Worm (Caenorhabditis elegans): ENCODE data around the gene cyp-34A9.

The cyp-34A9 gene

ce11 chrV:3992334-3992733 is 22.0 kb upstream of the cyp-34A9 start (continued):
- TF ChIP-seq zip-4 (GFP tag; optimal IDR thresholded peaks at IDR 0.05): no peak
- no peak for TF ChIP-seq ceh-90 (tag; optimal IDR thresholded peaks at IDR 0.05)
- no peak for TF ChIP-seq isw-1 (GFP tag; IDR thresholded peaks at IDR 0.05)
- no peak for TF ChIP-seq nhr-28 (tag; optimal IDR thresholded peaks at IDR 0.05)

- TF ChIP-seq efl-1 (optimal IDR thresholded peaks at IDR 0.05) (no peak), efl-1 (GFP tag; optimal IDR thresholded peaks at IDR 0.05 in 1 of 2) (peak in 1 of 2 experiments; percentile 49), nhr-237 (tag; optimal IDR thresholded peaks at IDR 0.05) (no peak), nhr-85 (tag) (peak; percentile 83), aha-1 (tag; optimal IDR thresholded peaks at IDR 0.05) (no peak), lin-14 (GFP tag; optimal IDR thresholded peaks at IDR 0.05) (peak; percentile 18), blmp-1 (tag; optimal IDR thresholded peaks at IDR 0.05) (peak; percentile 36), nhr-20 (tag; optimal IDR thresholded peaks at IDR 0.05) (peak; percentile 27), nhr-71 (tag; optimal IDR thresholded peaks at IDR 0.05) (peak; percentile 4), nhr-90 (tag; optimal IDR thresholded peaks at IDR 0.05; ENCODE audit: poor library complexity) (peak; percentile 9), elt-3 (tag; optimal IDR thresholded peaks at IDR 0.05) (peak in 2 of 6 experiments; percentile 16 to 42)
Measured at ce11 chrV:3989070-3989469, 18.7 kb upstream of the cyp-34A9 start, which contains the start of gene nlp-27. nlp-27 (plus strand) TSS chrV:3989378.

DNA sequence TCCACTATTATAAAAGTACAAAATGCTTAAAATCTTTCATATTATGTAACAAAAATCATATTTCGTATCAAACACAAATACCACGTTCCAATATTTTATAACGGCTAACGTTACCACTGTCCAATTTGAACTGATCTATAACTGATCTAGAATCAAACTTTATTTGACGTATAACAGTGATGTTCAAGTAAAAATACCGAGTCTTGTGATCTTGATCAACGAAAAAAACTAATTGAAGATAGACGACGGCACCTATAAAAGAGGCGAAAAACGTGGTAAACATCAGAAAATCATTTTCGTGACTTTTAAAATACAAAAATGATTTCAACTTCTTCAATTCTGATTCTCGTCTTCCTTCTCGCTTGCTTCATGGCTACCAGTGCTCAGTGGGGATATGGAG is 17.3 kb upstream of the cyp-34A9 start, which contains the start of gene nlp-28:
TSS of gene nlp-28 (plus strand) at position 285 of the 400 bp plus-strand sequence.
- no peak for TF ChIP-seq Y116A8C.19 (tag; optimal IDR thresholded peaks at IDR 0.05; ENCODE audit: borderline replicate concordance)
- TF ChIP-seq nhr-71 (tag; optimal IDR thresholded peaks at IDR 0.05): peak; percentile 31
- TF ChIP-seq ztf-11 (tag; optimal IDR thresholded peaks at IDR 0.05): no peak
- no peak for TF ChIP-seq pax-3 (tag; optimal IDR thresholded peaks at IDR 0.05)
- no peak for TF ChIP-seq efl-3 (GFP tag; optimal IDR thresholded peaks at IDR 0.05)
- TF ChIP-seq sptf-1 (tag; optimal IDR thresholded peaks at IDR 0.05): no peak
- no peak for TF ChIP-seq ceh-63 (GFP tag; optimal IDR thresholded peaks at IDR 0.05)
- no peak for TF ChIP-seq pqm-1 (tag; optimal IDR thresholded peaks at IDR 0.05)
- TF ChIP-seq elt-3 (tag; optimal IDR thresholded peaks at IDR 0.05): peak in 1 of 6 experiments; percentile 53
- peak; percentile 17 for TF ChIP-seq tbx-2 (tag; optimal IDR thresholded peaks at IDR 0.05)
- TF ChIP-seq ceh-88 (GFP tag; IDR thresholded peaks at IDR 0.05): no peak
- TF ChIP-seq ztf-4 (tag; optimal IDR thresholded peaks at IDR 0.05): no peak
- no peak for TF ChIP-seq tlp-1 (tag; optimal IDR thresholded peaks at IDR 0.05)
- TF ChIP-seq ceh-8 (GFP tag; optimal IDR thresholded peaks at IDR 0.05): no peak
- TF ChIP-seq lin-35 (GFP tag; optimal IDR thresholded peaks at IDR 0.05): peak in 1 of 2 experiments; percentile 0
- TF ChIP-seq nhr-77 (tag; optimal IDR thresholded peaks at IDR 0.05): no peak
- TF ChIP-seq lin-14 (GFP tag; optimal IDR thresholded peaks at IDR 0.05): peak; percentile 41
- peak; percentile 77 for TF ChIP-seq nhr-85 (tag)
- TF ChIP-seq egl-27 (tag; optimal IDR thresholded peaks at IDR 0.05): no peak
- no peak for TF ChIP-seq C16A3.4 (tag; optimal IDR thresholded peaks at IDR 0.05)
- TF ChIP-seq lin-13 (GFP tag; optimal IDR thresholded peaks at IDR 0.05): no peak
- peak; percentile 54 for TF ChIP-seq nhr-20 (tag; optimal IDR thresholded peaks at IDR 0.05)
- no peak for TF ChIP-seq nhr-12 (tag; optimal IDR thresholded peaks at IDR 0.05)
- no peak for TF ChIP-seq lin-15B (tag; optimal IDR thresholded peaks at IDR 0.05)
- no peak for TF ChIP-seq mep-1 (tag; optimal IDR thresholded peaks at IDR 0.05)
- TF ChIP-seq efl-1 (optimal IDR thresholded peaks at IDR 0.05): no peak
- TF ChIP-seq efl-1 (GFP tag; optimal IDR thresholded peaks at IDR 0.05 in 1 of 2): peak in 1 of 2 experiments; percentile 55
- TF ChIP-seq aly-2 (tag; optimal IDR thresholded peaks at IDR 0.05): no peak
- no peak for TF ChIP-seq ets-5 (GFP tag; IDR thresholded peaks at IDR 0.05)
- 0 out of 2 replicates have a peak, but pooled peaks have one; percentile 4 for TF ChIP-seq nhr-19 (GFP tag; conservative IDR thresholded peaks at IDR 0.05)
- TF ChIP-seq C04F5.9 (tag; optimal IDR thresholded peaks at IDR 0.05): no peak
- TF ChIP-seq snu-23 (GFP tag; optimal IDR thresholded peaks at IDR 0.05): peak; percentile 19

Data from whole organism, L1 larva.